Fruit fly (Drosophila melanogaster) whole organism, embryonic: ENCODE data around the gene Syx13.

ENCODE experiments used
- CG12155 ChIP-seq: fragments of 200-800 bp; sonication (Bioruptor generic); optimal IDR thresholded peaks from 3 replicates; lab custom pipeline; 2016; ENCODE audit warnings: missing biosample characterization, missing genetic modification characterization
- CG12236 ChIP-seq: fragments of 200-800 bp; sonication (Bioruptor generic); optimal IDR thresholded peaks from 2 replicates; lab custom pipeline; 2016; ENCODE audit warnings: missing biosample characterization, missing genetic modification characterization
- CG14441 ChIP-seq: fragments of 200-800 bp; sonication (Bioruptor generic); IDR thresholded peaks from 2 replicates; pipeline ENCODE4 v1.3.6; 2022; ENCODE audit warnings: missing biosample characterization, missing genetic modification characterization
- CG14710 ChIP-seq: fragments of 200-800 bp; sonication (Bioruptor generic); optimal IDR thresholded peaks from 3 replicates; lab custom pipeline; 2019; ENCODE audit warnings: missing biosample characterization, mild to moderate bottlenecking, missing genetic modification characterization, moderate library complexity
- CG1529 ChIP-seq: fragments of 200-800 bp; sonication (Bioruptor generic); optimal IDR thresholded peaks from 3 replicates; lab custom pipeline; 2018; ENCODE audit warnings: missing biosample characterization, missing genetic modification characterization
- CG1603 ChIP-seq: fragments of 200-800 bp; sonication (Bioruptor generic); optimal IDR thresholded peaks from 2 replicates; lab custom pipeline; 2019; ENCODE audit warnings: missing biosample characterization, mild to moderate bottlenecking, missing genetic modification characterization, moderate library complexity
- CG16779 ChIP-seq: fragments of 200-800 bp; sonication (Bioruptor generic); IDR thresholded peaks from 2 replicates; pipeline ENCODE4 v1.3.6; 2022; ENCODE audit warnings: missing biosample characterization, missing genetic modification characterization
- CG2129 ChIP-seq: fragments of 200-800 bp; sonication (Bioruptor generic); IDR thresholded peaks from 2 replicates; pipeline ENCODE4 v1.3.6; 2022; ENCODE audit warnings: missing biosample characterization, missing genetic modification characterization; ENCODE audit not compliant: partially characterized antibody
- CG2199 ChIP-seq: fragments of 200-800 bp; sonication (Bioruptor generic); IDR thresholded peaks from 3 replicates; pipeline ENCODE4 v1.3.6; 2022; ENCODE audit warnings: missing biosample characterization, missing genetic modification characterization
- CG33213 ChIP-seq: fragments of 200-800 bp; sonication (Bioruptor generic); optimal IDR thresholded peaks from 3 replicates; lab custom pipeline; 2016; ENCODE audit warnings: missing biosample characterization, missing genetic modification characterization
- CG4282 ChIP-seq: fragments of 200-800 bp; sonication (Bioruptor generic); optimal IDR thresholded peaks from 2 replicates; lab custom pipeline; 2016; ENCODE audit warnings: missing biosample characterization, missing genetic modification characterization
- CG4707 ChIP-seq: fragments of 200-800 bp; sonication (Bioruptor generic); optimal IDR thresholded peaks from 2 replicates; lab custom pipeline; 2018; ENCODE audit warnings: missing biosample characterization, mild to moderate bottlenecking, missing genetic modification characterization, moderate library complexity
- CG6791 ChIP-seq: fragments of 200-800 bp; sonication (Bioruptor generic); IDR thresholded peaks from 3 replicates; pipeline ENCODE4 v1.3.6; 2022; ENCODE audit warnings: missing biosample characterization, missing genetic modification characterization; ENCODE audit not compliant: partially characterized antibody
- CG7839 ChIP-seq: fragments of 200-800 bp; sonication (Bioruptor generic); optimal IDR thresholded peaks from 3 replicates; lab custom pipeline; 2018; ENCODE audit warnings: missing biosample characterization, mild to moderate bottlenecking, missing genetic modification characterization, moderate library complexity
- CG8359 ChIP-seq: fragments of 200-800 bp; sonication (Bioruptor generic); optimal IDR thresholded peaks from 2 replicates; lab custom pipeline; 2017; ENCODE audit warnings: missing biosample characterization, mild to moderate bottlenecking, missing genetic modification characterization, borderline replicate concordance
- CG9215 ChIP-seq: fragments of 200-800 bp; sonication (Bioruptor generic); IDR thresholded peaks from 2 replicates; pipeline ENCODE4 v1.3.6; 2022; ENCODE audit warnings: missing biosample characterization, missing genetic modification characterization
- CG9727 ChIP-seq: fragments of 200-800 bp; sonication (Bioruptor generic); optimal IDR thresholded peaks from 3 replicates; lab custom pipeline; 2017; ENCODE audit warnings: missing biosample characterization, mild to moderate bottlenecking, missing genetic modification characterization
- CG9876 ChIP-seq: fragments of 200-800 bp; sonication (Bioruptor generic); optimal IDR thresholded peaks from 2 replicates; lab custom pipeline; 2016; ENCODE audit warnings: missing biosample characterization, missing genetic modification characterization
- D19B ChIP-seq: fragments of 200-800 bp; sonication (Bioruptor generic); optimal IDR thresholded peaks from 2 replicates; lab custom pipeline; 2017; ENCODE audit warnings: missing biosample characterization, mild to moderate bottlenecking, missing genetic modification characterization
- Drgx ChIP-seq: fragments of 200-800 bp; sonication (Bioruptor generic); IDR thresholded peaks from 2 replicates; pipeline ENCODE4 v1.3.6; 2022; ENCODE audit warnings: missing biosample characterization, missing genetic modification characterization
- E2f2 ChIP-seq: fragments of 200-800 bp; sonication (Bioruptor generic); IDR thresholded peaks from 2 replicates; pipeline ENCODE4 v1.3.6; 2022; ENCODE audit warnings: missing biosample characterization, missing genetic modification characterization
- Hand ChIP-seq: fragments of 200-800 bp; sonication (Bioruptor generic); optimal IDR thresholded peaks from 2 replicates; lab custom pipeline; 2017; ENCODE audit warnings: mild to moderate bottlenecking, missing biosample characterization, missing genetic modification reagents, missing genetic modification characterization
- Hey ChIP-seq: fragments of 200-800 bp; sonication (Bioruptor generic); optimal IDR thresholded peaks from 3 replicates; lab custom pipeline; 2018; ENCODE audit warnings: missing biosample characterization, mild to moderate bottlenecking, missing genetic modification characterization
- Jarid2 ChIP-seq: fragments of 200-800 bp; sonication (Bioruptor generic); optimal IDR thresholded peaks from 3 replicates; lab custom pipeline; 2017; ENCODE audit warnings: mild to moderate bottlenecking, missing biosample characterization, missing genetic modification reagents, missing genetic modification characterization
- Kr ChIP-seq: fragments of 200-800 bp; sonication (Bioruptor generic); optimal IDR thresholded peaks from 2 replicates; lab custom pipeline; 2017; ENCODE audit warnings: missing biosample characterization, mild to moderate bottlenecking, missing genetic modification characterization
- Max ChIP-seq: fragments of 200-800 bp; sonication (Bioruptor generic); optimal IDR thresholded peaks from 2 replicates; lab custom pipeline; 2016; ENCODE audit warnings: missing biosample characterization, mild to moderate bottlenecking, missing genetic modification characterization
- Myb ChIP-seq: fragments of 200-800 bp; sonication (Bioruptor generic); optimal IDR thresholded peaks from 2 replicates; lab custom pipeline; 2016; ENCODE audit warnings: missing biosample characterization, missing genetic modification characterization
- NK7.1 ChIP-seq: fragments of 200-800 bp; sonication (Bioruptor generic); optimal IDR thresholded peaks from 3 replicates; lab custom pipeline; 2016; ENCODE audit warnings: missing biosample characterization, missing genetic modification characterization
- Oaz ChIP-seq: fragments of 200-800 bp; sonication (Bioruptor generic); IDR thresholded peaks from 2 replicates; pipeline ENCODE4 v1.3.6; 2022; ENCODE audit warnings: missing biosample characterization, missing genetic modification characterization
- Rfx ChIP-seq: fragments of 200-800 bp; sonication (Bioruptor generic); IDR thresholded peaks from 2 replicates; pipeline ENCODE4 v1.3.6; 2022; ENCODE audit warnings: missing biosample characterization, missing genetic modification characterization
- Sox100B ChIP-seq: fragments of 200-800 bp; sonication (Bioruptor generic); optimal IDR thresholded peaks from 3 replicates; lab custom pipeline; 2018; ENCODE audit warnings: missing biosample characterization, mild to moderate bottlenecking, missing genetic modification characterization
- Sox102F ChIP-seq: fragments of 200-800 bp; sonication (Bioruptor generic); optimal IDR thresholded peaks from 2 replicates; lab custom pipeline; 2018; ENCODE audit warnings: missing biosample characterization, mild to moderate bottlenecking, missing genetic modification characterization, moderate library complexity
- Trl ChIP-seq, 3 experiments: fragments of >200 bp in 2 of 3; fragments of 200-800 bp in 1 of 3; sonication (Bioruptor generic) in 1 of 3; optimal IDR thresholded peaks; 2 replicates in 1 of 3; 3 replicates in 2 of 3; lab custom pipeline; 2016 to 2017; ENCODE audit warnings: missing biosample characterization in 1 of 3, missing genetic modification characterization in 1 of 3
- gcm2 ChIP-seq: fragments of 200-800 bp; sonication (Bioruptor generic); optimal IDR thresholded peaks from 2 replicates; lab custom pipeline; 2016; ENCODE audit warnings: missing biosample characterization, missing genetic modification characterization
- gsb-n ChIP-seq: fragments of 200-800 bp; sonication (Bioruptor generic); optimal IDR thresholded peaks from 3 replicates; lab custom pipeline; 2018; ENCODE audit warnings: missing biosample characterization, mild to moderate bottlenecking, missing genetic modification characterization
- jumu ChIP-seq: fragments of 200-800 bp; sonication (Bioruptor generic); optimal IDR thresholded peaks from 3 replicates; lab custom pipeline; 2016; ENCODE audit warnings: missing biosample characterization, missing genetic modification characterization
- lab ChIP-seq: fragments of 200-800 bp; sonication (Bioruptor generic); optimal IDR thresholded peaks from 3 replicates; lab custom pipeline; 2017; ENCODE audit warnings: missing biosample characterization, missing genetic modification characterization, mild to moderate bottlenecking, moderate library complexity, missing genetic modification reagents
- lbe ChIP-seq: fragments of 200-800 bp; sonication (Bioruptor generic); optimal IDR thresholded peaks from 2 replicates; lab custom pipeline; 2016; ENCODE audit warnings: missing biosample characterization, mild to moderate bottlenecking, missing genetic modification characterization
- lilli ChIP-seq: fragments of 200-800 bp; sonication (Bioruptor generic); optimal IDR thresholded peaks from 3 replicates; lab custom pipeline; 2016; ENCODE audit warnings: missing biosample characterization, missing genetic modification characterization
- lola ChIP-seq, 3 experiments: fragments of >200 bp in 2 of 3; fragments of 200-800 bp in 1 of 3; sonication (Bioruptor generic) in 1 of 3; optimal IDR thresholded peaks; 2 replicates each; lab custom pipeline; 2017 to 2019; ENCODE audit warnings: missing biosample characterization in 3 of 3, missing genetic modification characterization in 3 of 3, mild to moderate bottlenecking in 1 of 3, moderate library complexity in 1 of 3
- p53 ChIP-seq: fragments of 200-800 bp; sonication (Bioruptor generic); optimal IDR thresholded peaks from 2 replicates; lab custom pipeline; 2016; ENCODE audit warnings: missing biosample characterization, missing genetic modification characterization
- pb ChIP-seq: fragments of 200-800 bp; sonication (Bioruptor generic); optimal IDR thresholded peaks from 3 replicates; lab custom pipeline; 2016; ENCODE audit warnings: missing biosample characterization, missing genetic modification characterization
- pho ChIP-seq: fragments of 200-800 bp; sonication (Bioruptor generic); optimal IDR thresholded peaks from 2 replicates; lab custom pipeline; 2016; ENCODE audit warnings: missing biosample characterization, missing genetic modification characterization
- pita ChIP-seq: fragments of 200-800 bp; sonication (Bioruptor generic); optimal IDR thresholded peaks from 2 replicates; lab custom pipeline; 2017; ENCODE audit warnings: missing biosample characterization, mild to moderate bottlenecking, missing genetic modification characterization
- rib ChIP-seq: fragments of 200-800 bp; sonication (Bioruptor generic); IDR thresholded peaks from 2 replicates; pipeline ENCODE4 v1.3.6; 2022; ENCODE audit warnings: missing biosample characterization, missing genetic modification characterization
- sd ChIP-seq: fragments of 200-800 bp; sonication (Bioruptor generic); optimal IDR thresholded peaks from 3 replicates; lab custom pipeline; 2018; ENCODE audit warnings: missing biosample characterization, mild to moderate bottlenecking, missing genetic modification characterization, moderate library complexity
- tin ChIP-seq: fragments of 200-800 bp; sonication (Bioruptor generic); optimal IDR thresholded peaks from 3 replicates; lab custom pipeline; 2016; ENCODE audit warnings: missing biosample characterization, missing genetic modification characterization
- toy ChIP-seq: fragments of 200-800 bp; sonication (Bioruptor generic); IDR thresholded peaks from 2 replicates; pipeline ENCODE4 v1.3.6; 2022; ENCODE audit warnings: missing biosample characterization, missing genetic modification characterization
- ttk ChIP-seq: fragments of 200-800 bp; sonication (Bioruptor generic); IDR thresholded peaks from 2 replicates; pipeline ENCODE4 v2.1.2; 2022; ENCODE audit warnings: missing biosample characterization, missing genetic modification characterization
- z ChIP-seq: fragments of 200-800 bp; sonication (Bioruptor generic); IDR thresholded peaks from 3 replicates; pipeline ENCODE4 v1.3.6; 2022; ENCODE audit warnings: missing biosample characterization, missing genetic modification characterization

Gene Syx13

DNA sequence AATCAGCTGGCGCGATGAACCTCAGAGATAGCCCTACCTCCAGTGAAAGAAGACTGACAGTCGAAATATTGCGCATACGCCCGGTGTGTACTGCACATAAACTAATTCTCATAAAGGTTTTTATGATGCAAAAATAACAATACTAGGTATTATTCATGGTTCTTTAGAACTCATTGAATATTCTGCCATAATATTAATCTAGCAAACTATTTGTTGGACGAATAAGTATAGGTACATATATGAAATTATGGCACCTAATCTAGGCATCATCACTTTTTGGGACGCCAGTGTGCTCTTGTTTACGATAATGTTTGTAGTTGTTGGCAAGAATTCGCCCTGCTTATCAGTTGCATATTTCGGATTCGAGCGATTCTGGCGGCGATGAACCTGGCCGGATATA is 22.5 kb upstream of the Syx13 start (continued):
- TF ChIP-seq Kr (GFP tag; lab: Kevin White, UChicago): no peak
- TF ChIP-seq toy (GFP tag; lab: Robert Waterston, UW): no peak
- TF ChIP-seq CG4707 (GFP tag; lab: Kevin White, UChicago): no peak
- TF ChIP-seq Jarid2 (GFP tag; lab: Kevin White, UChicago): no peak
- no peak for TF ChIP-seq pita
- no peak for TF ChIP-seq CG9876 (GFP tag; lab: Kevin White, UChicago)
- no peak for TF ChIP-seq CG14710 (tag; lab: Kevin White, UChicago)
- peak; percentile 18 for TF ChIP-seq Myb (GFP tag; lab: Kevin White, UChicago)
- peak; percentile 13 for TF ChIP-seq D19B (GFP tag; lab: Kevin White, UChicago)
- peak; percentile 41 for TF ChIP-seq Sox102F
- no peak for TF ChIP-seq CG1529 (GFP tag; lab: Kevin White, UChicago)
- peak; percentile 5 for TF ChIP-seq Sox100B (GFP tag; lab: Kevin White, UChicago)
- 0 out of 2 replicates have a peak, but pooled peaks have one; percentile 27 for TF ChIP-seq CG14441
- TF ChIP-seq lab (GFP tag; lab: Kevin White, UChicago): peak; percentile 30
- TF ChIP-seq CG8359 (GFP tag; lab: Kevin White, UChicago): no peak
- TF ChIP-seq rib: no peak
- no peak for TF ChIP-seq CG33213 (GFP tag; lab: Kevin White, UChicago)
- TF ChIP-seq CG9215 (GFP tag; lab: Robert Waterston, UW): no peak
- TF ChIP-seq Hand (GFP tag; lab: Kevin White, UChicago): no peak
- TF ChIP-seq CG12236 (GFP tag; lab: Kevin White, UChicago): no peak
- TF ChIP-seq CG16779: no peak
- TF ChIP-seq NK7.1 (GFP tag; lab: Kevin White, UChicago): no peak
- peak; percentile 37 for TF ChIP-seq CG7839 (tag; lab: Kevin White, UChicago)
- no peak for TF ChIP-seq Oaz (GFP tag; lab: Robert Waterston, UW)
- no peak for TF ChIP-seq pho (GFP tag; lab: Kevin White, UChicago)
- TF ChIP-seq gcm2 (GFP tag; lab: Kevin White, UChicago): peak; percentile 37
- TF ChIP-seq ttk (GFP tag; lab: Robert Waterston, UW): no peak
- no peak for TF ChIP-seq tin (GFP tag; lab: Kevin White, UChicago)
- TF ChIP-seq p53 (GFP tag; lab: Kevin White, UChicago): no peak
- no peak for TF ChIP-seq gsb-n (tag; lab: Kevin White, UChicago)
- no peak for TF ChIP-seq CG6791 (GFP tag; lab: Robert Waterston, UW)
- TF ChIP-seq E2f2 (GFP tag; lab: Robert Waterston, UW): 0 out of 2 replicates have a peak, but pooled peaks have one; percentile 17
- no peak for TF ChIP-seq Trl (optimal IDR thresholded peaks at IDR 0.05; lab: Kevin White, UChicago)
- TF ChIP-seq Trl (GFP tag; optimal IDR thresholded peaks at IDR 0.05; lab: Kevin White, UChicago): no peak
- peak; percentile 25 for TF ChIP-seq lilli (GFP tag; lab: Kevin White, UChicago)
- no peak for TF ChIP-seq CG9727 (GFP tag; lab: Kevin White, UChicago)
- TF ChIP-seq lbe (GFP tag; lab: Kevin White, UChicago): peak; percentile 45
- TF ChIP-seq sd (tag; lab: Kevin White, UChicago): peak; percentile 97
- TF ChIP-seq Rfx (GFP tag; lab: Robert Waterston, UW): peak; percentile 40; the same call in 1 of the 2 replicates
- TF ChIP-seq z (GFP tag; lab: Robert Waterston, UW): no peak
- TF ChIP-seq pb (GFP tag; lab: Kevin White, UChicago): no peak
- no peak for TF ChIP-seq Hey
- TF ChIP-seq Max (GFP tag; lab: Kevin White, UChicago): no peak
- TF ChIP-seq lola (GFP tag; optimal IDR thresholded peaks at IDR 0.05; lab: Kevin White, UChicago): no peak
- TF ChIP-seq CG4282: no peak
- peak; percentile 11 for TF ChIP-seq CG1603
- peak; percentile 47; the same call in 1 of the 2 replicates for TF ChIP-seq Drgx (GFP tag; lab: Robert Waterston, UW)
- TF ChIP-seq CG12155 (GFP tag; lab: Kevin White, UChicago): peak; percentile 6
- peak; percentile 7 for TF ChIP-seq jumu
- no peak for TF ChIP-seq CG2129 (GFP tag; lab: Robert Waterston, UW)
- TF ChIP-seq CG2199 (GFP tag; lab: Robert Waterston, UW): no peak
